Worm (Caenorhabditis elegans) whole organism, young adult: Measurements from ENCODE around the gene T14B4.8.

Experiments
- D2030.7 ChIP-seq: fragments of 200-800 bp; sonication (Bioruptor generic); IDR thresholded peaks from 2 replicates; pipeline ENCODE4 v1.3.6; 2022; ENCODE audit warnings: missing genetic modification reagents, missing genetic modification characterization, missing compliant biosample characterization
- F10E7.11 ChIP-seq: sonication (generic microtip); optimal IDR thresholded peaks from 2 replicates; lab custom pipeline; 2017; ENCODE audit warnings: mild to moderate bottlenecking, missing genetic modification characterization, moderate library complexity, missing compliant biosample characterization
- F23B12.7 ChIP-seq: sonication (generic microtip); optimal IDR thresholded peaks from 2 replicates; lab custom pipeline; 2017; ENCODE audit warnings: missing genetic modification characterization, mild to moderate bottlenecking, missing compliant biosample characterization, antibody characterized with exemption, moderate library complexity; ENCODE audit not compliant: insufficient read depth
- F33H1.4 ChIP-seq: fragments of 200-800 bp; sonication (Bioruptor generic); IDR thresholded peaks from 2 replicates; pipeline ENCODE4 v1.3.6; 2022; ENCODE audit warnings: missing genetic modification reagents, missing genetic modification characterization, missing compliant biosample characterization
- F57A8.1 ChIP-seq: fragments of 200-800 bp; sonication (Bioruptor generic); optimal IDR thresholded peaks from 2 replicates; lab custom pipeline; 2018; ENCODE audit warnings: mild to moderate bottlenecking, missing genetic modification characterization, moderate library complexity, missing compliant biosample characterization
- F57C9.4 ChIP-seq: sonication (generic microtip); optimal IDR thresholded peaks from 2 replicates; lab custom pipeline; 2017; ENCODE audit warnings: mild to moderate bottlenecking, missing genetic modification characterization, missing compliant biosample characterization
- K11D2.4 ChIP-seq: fragments of 200-800 bp; sonication (Bioruptor generic); IDR thresholded peaks from 2 replicates; pipeline ENCODE4 v1.3.6; 2022; ENCODE audit warnings: missing genetic modification reagents, missing genetic modification characterization, missing compliant biosample characterization
- K12H6.12 ChIP-seq: fragments of 200-800 bp; sonication (Bioruptor generic); optimal IDR thresholded peaks from 2 replicates; lab custom pipeline; 2018; ENCODE audit warnings: mild to moderate bottlenecking, missing genetic modification characterization, missing compliant biosample characterization
- Y56A3A.18 ChIP-seq: fragments of 200-800 bp; sonication (Bioruptor generic); IDR thresholded peaks from 2 replicates; pipeline ENCODE4 v1.3.6; 2022; ENCODE audit warnings: missing genetic modification reagents, missing genetic modification characterization, missing compliant biosample characterization
- ZK185.1 ChIP-seq: sonication (generic microtip); optimal IDR thresholded peaks from 2 replicates; lab custom pipeline; 2016; ENCODE audit warnings: mild to moderate bottlenecking, missing genetic modification characterization, missing compliant biosample characterization; ENCODE audit not compliant: poor library complexity, severe bottlenecking
- aptf-2 ChIP-seq: fragments of 200-800 bp; sonication (Bioruptor generic); conservative IDR thresholded peaks from 2 replicates; pipeline ENCODE4 v1.3.6; 2022; ENCODE audit warnings: missing genetic modification reagents, missing genetic modification characterization, missing compliant biosample characterization
- athp-1 ChIP-seq: sonication (generic microtip); optimal IDR thresholded peaks from 2 replicates; lab custom pipeline; 2017; ENCODE audit warnings: mild to moderate bottlenecking, missing genetic modification characterization, missing compliant biosample characterization
- attf-5 ChIP-seq: fragments of 200-800 bp; sonication (Bioruptor generic); optimal IDR thresholded peaks from 2 replicates; lab custom pipeline; 2018; ENCODE audit warnings: mild to moderate bottlenecking, missing genetic modification characterization, missing compliant biosample characterization
- ceh-100 ChIP-seq: fragments of 200-800 bp; sonication (Bioruptor generic); IDR thresholded peaks from 2 replicates; pipeline ENCODE4 v1.3.6; 2022; ENCODE audit warnings: missing genetic modification reagents, missing genetic modification characterization, missing compliant biosample characterization
- ceh-27 ChIP-seq: fragments of 200-800 bp; sonication (Bioruptor generic); optimal IDR thresholded peaks from 2 replicates; lab custom pipeline; 2018; ENCODE audit warnings: mild to moderate bottlenecking, missing genetic modification characterization, moderate library complexity, missing compliant biosample characterization
- ceh-40 ChIP-seq: fragments of 200-800 bp; sonication (Bioruptor generic); IDR thresholded peaks from 2 replicates; pipeline ENCODE4 v1.3.6; 2022; ENCODE audit warnings: missing genetic modification characterization, missing compliant biosample characterization
- ceh-91 ChIP-seq: fragments of 200-800 bp; sonication (Bioruptor generic); IDR thresholded peaks from 2 replicates; pipeline ENCODE4 v1.3.6; 2022; ENCODE audit warnings: missing genetic modification reagents, missing genetic modification characterization, missing compliant biosample characterization
- die-1 ChIP-seq: sonication (generic microtip); optimal IDR thresholded peaks from 2 replicates; lab custom pipeline; 2016; ENCODE audit warnings: missing genotype, mild to moderate bottlenecking, missing genetic modification characterization, missing compliant biosample characterization
- dox-1 ChIP-seq: fragments of 200-800 bp; sonication (Bioruptor generic); IDR thresholded peaks from 2 replicates; pipeline ENCODE4 v1.3.6; 2022; ENCODE audit warnings: missing genetic modification reagents, missing genetic modification characterization, missing compliant biosample characterization
- dpff-1 ChIP-seq: sonication (generic microtip); optimal IDR thresholded peaks from 2 replicates; lab custom pipeline; 2017; ENCODE audit warnings: mild to moderate bottlenecking, missing genetic modification characterization, missing compliant biosample characterization
- efl-1 ChIP-seq: fragments of 150-350 bp; optimal IDR thresholded peaks from 2 replicates; lab custom pipeline; 2014; ENCODE audit warnings: missing biosample characterization, missing genetic modification reagents, missing genetic modification characterization
- egl-18 ChIP-seq: fragments of 200-800 bp; sonication (Bioruptor generic); IDR thresholded peaks from 2 replicates; pipeline ENCODE4 v1.3.6; 2022; ENCODE audit warnings: missing genetic modification reagents, missing genetic modification characterization, missing compliant biosample characterization
- hmg-1.2 ChIP-seq: fragments of 200-800 bp; sonication (Bioruptor generic); IDR thresholded peaks from 2 replicates; pipeline ENCODE4 v1.3.6; 2022; ENCODE audit warnings: missing genetic modification reagents, missing genetic modification characterization, missing compliant biosample characterization
- let-526 ChIP-seq: fragments of 200-800 bp; sonication (Bioruptor generic); IDR thresholded peaks from 2 replicates; pipeline ENCODE4 v1.3.6; 2022; ENCODE audit warnings: missing genetic modification reagents, missing genetic modification characterization, missing compliant biosample characterization
- let-607 ChIP-seq, 2 experiments: fragments of 200-800 bp in 1 of 2; sonication (Bioruptor generic) in 1 of 2; sonication (generic microtip) in 1 of 2; optimal IDR thresholded peaks; 2 replicates each; lab custom pipeline; 2016 to 2018; ENCODE audit warnings: mild to moderate bottlenecking in 2 of 2, missing compliant biosample characterization in 2 of 2, missing genetic modification characterization in 2 of 2, moderate library complexity in 2 of 2, missing genotype in 1 of 2
- lin-54 ChIP-seq: fragments of 200-800 bp; sonication (Bioruptor generic); optimal IDR thresholded peaks from 2 replicates; lab custom pipeline; 2018; ENCODE audit warnings: mild to moderate bottlenecking, missing genetic modification characterization, missing compliant biosample characterization
- lsl-1 ChIP-seq: fragments of 200-800 bp; sonication (Bioruptor generic); optimal IDR thresholded peaks from 2 replicates; lab custom pipeline; 2018; ENCODE audit warnings: mild to moderate bottlenecking, missing genetic modification characterization, moderate library complexity, missing compliant biosample characterization
- madf-3 ChIP-seq: fragments of 200-800 bp; sonication (Bioruptor generic); IDR thresholded peaks from 2 replicates; pipeline ENCODE4 v1.3.6; 2022; ENCODE audit warnings: missing genetic modification reagents, missing genetic modification characterization, missing compliant biosample characterization
- madf-6 ChIP-seq: fragments of 200-800 bp; sonication (Bioruptor generic); IDR thresholded peaks from 2 replicates; pipeline ENCODE4 v1.3.6; 2022; ENCODE audit warnings: missing genetic modification reagents, missing genetic modification characterization, missing compliant biosample characterization
- madf-8 ChIP-seq: fragments of 200-800 bp; sonication (Bioruptor generic); conservative IDR thresholded peaks from 2 replicates; pipeline ENCODE4 v1.3.6; 2022; ENCODE audit warnings: missing genetic modification reagents, missing genetic modification characterization, missing compliant biosample characterization
- mcd-1 ChIP-seq: fragments of 200-800 bp; sonication (Bioruptor generic); IDR thresholded peaks from 2 replicates; pipeline ENCODE4 v1.3.6; 2022; ENCODE audit warnings: missing genetic modification reagents, missing genetic modification characterization, missing compliant biosample characterization
- nfyb-1 ChIP-seq: fragments of 200-800 bp; sonication (Bioruptor generic); IDR thresholded peaks from 2 replicates; pipeline ENCODE4 v1.3.6; 2022; ENCODE audit warnings: missing genetic modification reagents, missing genetic modification characterization, missing compliant biosample characterization
- nhr-120 ChIP-seq: fragments of 200-800 bp; sonication (Bioruptor generic); IDR thresholded peaks from 2 replicates; pipeline ENCODE4 v1.3.6; 2022; ENCODE audit warnings: missing genetic modification characterization, missing compliant biosample characterization
- nhr-27 ChIP-seq: fragments of 200-800 bp; sonication (Bioruptor generic); optimal IDR thresholded peaks from 2 replicates; lab custom pipeline; 2018; ENCODE audit warnings: mild to moderate bottlenecking, missing genetic modification characterization, moderate library complexity, missing compliant biosample characterization
- nhr-90 ChIP-seq: sonication (generic microtip); optimal IDR thresholded peaks from 2 replicates; lab custom pipeline; 2016; ENCODE audit warnings: missing genotype, mild to moderate bottlenecking, missing genetic modification characterization, missing compliant biosample characterization
- pbrm-1 ChIP-seq: fragments of 200-800 bp; sonication (Bioruptor generic); IDR thresholded peaks from 2 replicates; pipeline ENCODE4 v1.3.6; 2022; ENCODE audit warnings: missing genetic modification reagents, missing genetic modification characterization, missing compliant biosample characterization
- rcor-1 ChIP-seq: fragments of 200-800 bp; sonication (Bioruptor generic); IDR thresholded peaks from 2 replicates; pipeline ENCODE4 v1.3.6; 2022; ENCODE audit warnings: missing genetic modification reagents, missing genetic modification characterization, missing compliant biosample characterization
- repo-1 ChIP-seq: sonication (generic microtip); optimal IDR thresholded peaks from 2 replicates; lab custom pipeline; 2017; ENCODE audit warnings: mild to moderate bottlenecking, missing genetic modification characterization, missing compliant biosample characterization
- sea-2 ChIP-seq: fragments of 200-800 bp; sonication (Bioruptor generic); IDR thresholded peaks from 2 replicates; pipeline ENCODE4 v1.3.6; 2022; ENCODE audit warnings: missing genetic modification characterization, missing compliant biosample characterization
- snpc-3.4 ChIP-seq: sonication (generic microtip); optimal IDR thresholded peaks from 2 replicates; lab custom pipeline; 2017; ENCODE audit warnings: missing genetic modification characterization, mild to moderate bottlenecking, missing compliant biosample characterization, antibody characterized with exemption, moderate library complexity, missing genotype, missing genetic modification reagents
- somi-1 ChIP-seq: fragments of 200-800 bp; sonication (Bioruptor generic); optimal IDR thresholded peaks from 2 replicates; lab custom pipeline; 2018; ENCODE audit warnings: mild to moderate bottlenecking, missing genetic modification characterization, missing compliant biosample characterization
- tbp1 ChIP-seq: fragments of 200-800 bp; sonication (Bioruptor generic); optimal IDR thresholded peaks from 2 replicates; lab custom pipeline; 2018; ENCODE audit warnings: mild to moderate bottlenecking, missing genetic modification characterization, missing compliant biosample characterization
- xnd-1 ChIP-seq: sonication (generic microtip); optimal IDR thresholded peaks from 2 replicates; lab custom pipeline; 2016; ENCODE audit warnings: missing genotype, missing genetic modification reagents, missing genetic modification characterization, missing compliant biosample characterization
- ztf-18 ChIP-seq: sonication (generic microtip); optimal IDR thresholded peaks from 2 replicates; lab custom pipeline; 2016; ENCODE audit warnings: missing genotype, mild to moderate bottlenecking, missing genetic modification characterization, missing compliant biosample characterization
- ztf-25 ChIP-seq: fragments of 200-800 bp; sonication (Bioruptor generic); IDR thresholded peaks from 2 replicates; pipeline ENCODE4 v1.3.6; 2022; ENCODE audit warnings: missing genetic modification reagents, missing genetic modification characterization, missing compliant biosample characterization

Gene T14B4.8

DNA sequence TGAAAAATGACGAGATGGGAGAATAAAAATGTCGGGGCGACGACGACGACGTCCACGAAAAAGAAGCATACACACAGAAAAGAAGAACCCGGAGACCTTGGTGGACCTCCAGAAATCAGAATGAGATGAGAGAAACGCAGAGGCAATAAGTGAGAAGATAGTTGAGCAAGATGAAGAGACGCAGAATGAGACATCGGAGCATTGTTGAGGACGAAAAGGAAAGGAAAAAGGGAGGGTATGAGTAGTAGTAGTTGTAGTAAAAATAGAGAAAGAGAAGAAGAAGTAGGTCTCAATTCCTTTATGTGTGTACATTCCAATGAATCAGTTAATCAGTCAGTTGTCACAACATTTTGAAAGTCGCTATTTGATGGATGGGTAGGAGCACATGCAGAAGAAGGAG is at the start of gene T14B4.8:
Gene T14B4.8 (minus strand): TSS at position 60 of the 400 bp plus-strand sequence.
- TF ChIP-seq lin-54 (GFP tag; lab: Kevin White, UChicago) (no peak), hmg-1.2 (peak; percentile 63; the same call in 1 of the 2 replicates)

- TF ChIP-seq repo-1 (tag; lab: Kevin White, UChicago) (no peak), nfyb-1 (GFP tag; lab: Robert Waterston, UW) (peak; percentile 35; the same call in 1 of the 2 replicates), madf-6 (GFP tag; lab: Robert Waterston, UW) (peak; percentile 81), K12H6.12 (peak; percentile 1), F23B12.7 (tag; lab: Kevin White, UChicago) (no peak), sea-2 (no peak), dpff-1 (tag; lab: Kevin White, UChicago) (no peak), mcd-1 (peak; percentile 62; the same call in 1 of the 2 replicates), let-526 (no peak), D2030.7 (GFP tag; lab: Robert Waterston, UW) (peak; percentile 76), let-607 (tag; optimal IDR thresholded peaks at IDR 0.05; lab: Kevin White, UChicago) (peak in 1 of 2 experiments; percentile 58), F57C9.4 (no peak), dox-1 (peak; percentile 81), xnd-1 (tag; lab: Kevin White, UChicago) (peak; percentile 41), somi-1 (no peak), F10E7.11 (tag; lab: Kevin White, UChicago) (no peak), rcor-1 (GFP tag; lab: Robert Waterston, UW) (no peak), ztf-25 (0 out of 2 replicates have a peak, but pooled peaks have one; percentile 6), die-1 (tag; lab: Kevin White, UChicago) (no peak), tbp1 (GFP tag; lab: Kevin White, UChicago) (peak; percentile 22), madf-8 (GFP tag; lab: Robert Waterston, UW) (peak; percentile 50), Y56A3A.18 (GFP tag; lab: Robert Waterston, UW) (no peak), athp-1 (peak; percentile 22), nhr-90 (no peak), K11D2.4 (0 out of 2 replicates have a peak, but pooled peaks have one; percentile 32), nhr-27 (tag; lab: Kevin White, UChicago) (no peak), ZK185.1 (peak; percentile 72), ceh-100 (GFP tag; lab: Robert Waterston, UW) (0 out of 2 replicates have a peak, but pooled peaks have one; percentile 16), nhr-120 (GFP tag; lab: Robert Waterston, UW) (no peak), lsl-1 (GFP tag; lab: Kevin White, UChicago) (peak; percentile 60), egl-18 (no peak), ztf-18 (tag; lab: Kevin White, UChicago) (peak; percentile 92), ceh-27 (GFP tag; lab: Kevin White, UChicago) (peak; percentile 55), ceh-40 (GFP tag; lab: Robert Waterston, UW) (no peak), aptf-2 (GFP tag; lab: Robert Waterston, UW) (no peak; the same call in 1 of the 2 replicates), ceh-91 (peak; percentile 45; the same call in 1 of the 2 replicates), efl-1 (GFP tag; lab: Kevin White, UChicago) (peak; percentile 48), pbrm-1 (GFP tag; lab: Robert Waterston, UW) (peak; percentile 50; the same call in 1 of the 2 replicates), madf-3 (0 out of 2 replicates have a peak, but pooled peaks have one; percentile 31), snpc-3.4 (no peak), attf-5 (GFP tag; lab: Kevin White, UChicago) (peak; percentile 59), F57A8.1 (GFP tag; lab: Kevin White, UChicago) (no peak), F33H1.4 (GFP tag; lab: Robert Waterston, UW) (no peak; the same call in 1 of the 2 replicates)
These were observed 47.3 kb upstream of the T14B4.8 start, which contains the start of gene ssup-72 for ce11 chrII:6776418-6777034. TSS of gene ssup-72 (plus strand) at chrII:6776598.
